Worm (Caenorhabditis elegans): ENCODE measurements around the gene icd-1.

ce11 chrII:6591000-6591399 is 2.5 kb upstream of the icd-1 start:
- no peak for TF ChIP-seq him-1 (tag; optimal IDR thresholded peaks at IDR 0.05)
- no peak for TF ChIP-seq W03F9.2 (tag; optimal IDR thresholded peaks at IDR 0.05)

All from whole organism, L4/young adult.